Worm (Caenorhabditis elegans): Measurements from ENCODE around the gene Y57G11B.5.

The Y57G11B.5 gene

ce11 chrIV:14599321-14599720 is 24.7 kb downstream of the Y57G11B.5 start:
- TF ChIP-seq nhr-67 (tag; optimal IDR thresholded peaks at IDR 0.05) (no peak), ceh-16 (tag; optimal IDR thresholded peaks at IDR 0.05) (no peak), ceh-9 (tag; optimal IDR thresholded peaks at IDR 0.05) (no peak), elt-1 (tag; optimal IDR thresholded peaks at IDR 0.05) (no peak), tbx-2 (tag; optimal IDR thresholded peaks at IDR 0.05) (no peak), ztf-11 (tag; optimal IDR thresholded peaks at IDR 0.05) (no peak), nhr-43 (tag; optimal IDR thresholded peaks at IDR 0.05; ENCODE audit: poor library complexity, severe bottlenecking) (no peak), fos-1 (tag; optimal IDR thresholded peaks at IDR 0.05) (no peak), lin-39 (tag; optimal IDR thresholded peaks at IDR 0.05) (no peak), egl-27 (tag; optimal IDR thresholded peaks at IDR 0.05) (no peak), egl-5 (tag; optimal IDR thresholded peaks at IDR 0.05) (no peak), ZK546.5 (tag; optimal IDR thresholded peaks at IDR 0.05) (no peak), sea-2 (GFP tag; optimal IDR thresholded peaks at IDR 0.05) (no peak), unc-39 (tag; optimal IDR thresholded peaks at IDR 0.05) (no peak), nhr-25 (tag; optimal IDR thresholded peaks at IDR 0.05) (no peak), elt-2 (tag; optimal IDR thresholded peaks at IDR 0.05) (no peak), unc-62 (GFP tag; optimal IDR thresholded peaks at IDR 0.05) (no peak), fkh-2 (tag; optimal IDR thresholded peaks at IDR 0.05) (no peak), mml-1 (tag; optimal IDR thresholded peaks at IDR 0.05) (no peak)

ce11 chrIV:14603022-14603421 is 28.4 kb downstream of the Y57G11B.5 start:
- TF ChIP-seq mml-1 (tag; optimal IDR thresholded peaks at IDR 0.05), result no peak
- no peak for TF ChIP-seq nhr-23 (tag; optimal IDR thresholded peaks at IDR 0.05)
- no peak for TF ChIP-seq nhr-67 (tag; optimal IDR thresholded peaks at IDR 0.05)
- TF ChIP-seq egl-27 (tag; optimal IDR thresholded peaks at IDR 0.05), result no peak
- TF ChIP-seq eor-1 (tag; optimal IDR thresholded peaks at IDR 0.05), result no peak
- TF ChIP-seq snpc-4 (tag; optimal IDR thresholded peaks at IDR 0.05), result no peak
- TF ChIP-seq mdl-1 (tag; optimal IDR thresholded peaks at IDR 0.05), result no peak
- no peak for TF ChIP-seq pqm-1 (tag; optimal IDR thresholded peaks at IDR 0.05)
- no peak for TF ChIP-seq sea-2 (GFP tag; optimal IDR thresholded peaks at IDR 0.05)
- no peak for TF ChIP-seq zag-1 (tag; optimal IDR thresholded peaks at IDR 0.05)
- TF ChIP-seq nhr-28 (tag; optimal IDR thresholded peaks at IDR 0.05), result no peak
- TF ChIP-seq ztf-4 (tag; optimal IDR thresholded peaks at IDR 0.05), result no peak
- no peak for TF ChIP-seq lin-15B (tag; optimal IDR thresholded peaks at IDR 0.05)
- TF ChIP-seq elt-3 (tag; optimal IDR thresholded peaks at IDR 0.05), result no peak
- no peak for TF ChIP-seq elt-1 (tag; optimal IDR thresholded peaks at IDR 0.05)
- no peak for TF ChIP-seq tbx-2 (tag; optimal IDR thresholded peaks at IDR 0.05)
- TF ChIP-seq nfya-1 (tag; optimal IDR thresholded peaks at IDR 0.05; ENCODE audit: insufficient read depth), result no peak

ce11 chrIV:14605143-14605542 is 30.5 kb downstream of the Y57G11B.5 start:
- peak; percentile 87 for TF ChIP-seq pha-4 (tag; optimal IDR thresholded peaks at IDR 0.05)
- TF ChIP-seq lin-15B (tag; optimal IDR thresholded peaks at IDR 0.05), result no peak

ce11 chrIV:14606469-14606868 is 31.9 kb downstream of the Y57G11B.5 start:
- TF ChIP-seq lin-15B (tag; optimal IDR thresholded peaks at IDR 0.05), result peak; percentile 6
- no peak for TF ChIP-seq nhr-77 (tag; optimal IDR thresholded peaks at IDR 0.05)
- no peak for TF ChIP-seq nhr-23 (tag; optimal IDR thresholded peaks at IDR 0.05)
- TF ChIP-seq zag-1 (tag; optimal IDR thresholded peaks at IDR 0.05), result no peak
- no peak for TF ChIP-seq lsy-12 (tag; optimal IDR thresholded peaks at IDR 0.05)
- TF ChIP-seq R02D3.7 (tag; optimal IDR thresholded peaks at IDR 0.05), result no peak
- TF ChIP-seq nhr-237 (tag; optimal IDR thresholded peaks at IDR 0.05), result no peak
- peak; percentile 63 for TF ChIP-seq nhr-11 (tag; optimal IDR thresholded peaks at IDR 0.05)
- no peak for TF ChIP-seq ztf-4 (tag; optimal IDR thresholded peaks at IDR 0.05)
- peak; percentile 58 for TF ChIP-seq nfya-1 (tag; optimal IDR thresholded peaks at IDR 0.05; ENCODE audit: insufficient read depth)
- TF ChIP-seq pqm-1 (tag; optimal IDR thresholded peaks at IDR 0.05), result no peak
- TF ChIP-seq fkh-2 (tag; optimal IDR thresholded peaks at IDR 0.05), result no peak

- TF ChIP-seq elt-1 (tag; optimal IDR thresholded peaks at IDR 0.05) (no peak), ama-1 (optimal IDR thresholded peaks at IDR 0.05) (no peak), pqm-1 (tag; optimal IDR thresholded peaks at IDR 0.05) (no peak), zag-1 (tag; optimal IDR thresholded peaks at IDR 0.05) (no peak), ceh-28 (tag; optimal IDR thresholded peaks at IDR 0.05) (no peak), elt-2 (tag; optimal IDR thresholded peaks at IDR 0.05) (no peak), skn-1 (tag; optimal IDR thresholded peaks at IDR 0.05) (no peak), nhr-12 (tag; optimal IDR thresholded peaks at IDR 0.05) (no peak), lin-39 (tag; optimal IDR thresholded peaks at IDR 0.05) (no peak), fos-1 (tag; optimal IDR thresholded peaks at IDR 0.05) (no peak), snpc-4 (tag; optimal IDR thresholded peaks at IDR 0.05) (no peak), mml-1 (tag; optimal IDR thresholded peaks at IDR 0.05) (no peak), eor-1 (tag; optimal IDR thresholded peaks at IDR 0.05) (no peak), ztf-11 (tag; optimal IDR thresholded peaks at IDR 0.05) (no peak), unc-62 (GFP tag; optimal IDR thresholded peaks at IDR 0.05) (no peak)
Measured at ce11 chrIV:14608605-14609004, 34.0 kb downstream of the Y57G11B.5 start.
